Worm (Caenorhabditis elegans) whole organism, early embryonic: ENCODE data around the gene C18F10.7.

ENCODE experiments used
- B0310.2 ChIP-seq: sonication (generic microtip); optimal IDR thresholded peaks from 2 replicates; lab custom pipeline; 2016; ENCODE audit warnings: mild to moderate bottlenecking, missing genetic modification characterization, missing compliant biosample characterization
- F13C5.2 ChIP-seq: sonication (generic microtip); optimal IDR thresholded peaks from 2 replicates; lab custom pipeline; 2017; ENCODE audit warnings: mild to moderate bottlenecking, missing genetic modification characterization, inconsistent platforms, missing compliant biosample characterization
- aly-1 ChIP-seq: sonication (generic microtip); optimal IDR thresholded peaks from 2 replicates; lab custom pipeline; 2016; ENCODE audit warnings: missing genetic modification characterization, missing compliant biosample characterization
- ama-1 ChIP-seq: fragments of 150-350 bp; optimal IDR thresholded peaks from 2 replicates; lab custom pipeline; 2014
- ceh-13 ChIP-seq: fragments of 200-800 bp; sonication (Bioruptor generic); optimal IDR thresholded peaks from 2 replicates; lab custom pipeline; 2018; ENCODE audit warnings: mild to moderate bottlenecking, missing genetic modification characterization, missing compliant biosample characterization
- ceh-36 ChIP-seq: sonication (generic microtip); optimal IDR thresholded peaks from 2 replicates; lab custom pipeline; 2016; ENCODE audit warnings: missing genetic modification characterization, inconsistent platforms, missing compliant biosample characterization
- ets-7 ChIP-seq: sonication (generic microtip); optimal IDR thresholded peaks from 2 replicates; lab custom pipeline; 2016; ENCODE audit warnings: missing genotype, missing genetic modification characterization, missing compliant biosample characterization
- flt-1 ChIP-seq: fragments of 200-800 bp; sonication (Bioruptor generic); IDR thresholded peaks from 2 replicates; pipeline ENCODE4 v1.3.6; 2022; ENCODE audit warnings: missing genetic modification characterization, missing compliant biosample characterization
- hmbx-1 ChIP-seq: sonication (generic microtip); optimal IDR thresholded peaks from 2 replicates; lab custom pipeline; 2016; ENCODE audit warnings: mild to moderate bottlenecking, missing genetic modification characterization, missing compliant biosample characterization
- hmg-4 ChIP-seq: fragments of 200-800 bp; sonication (Bioruptor generic); optimal IDR thresholded peaks from 2 replicates; lab custom pipeline; 2018; ENCODE audit warnings: mild to moderate bottlenecking, missing genetic modification characterization, missing compliant biosample characterization
- hnd-1 ChIP-seq: sonication (generic microtip); optimal IDR thresholded peaks from 2 replicates; lab custom pipeline; 2016; ENCODE audit warnings: missing genetic modification characterization, missing compliant biosample characterization
- pes-1 ChIP-seq: fragments of 200-800 bp; sonication (Bioruptor generic); IDR thresholded peaks from 2 replicates; pipeline ENCODE4 v1.3.6; 2022; ENCODE audit warnings: missing genetic modification reagents, missing genetic modification characterization, missing compliant biosample characterization
- scrt-1 ChIP-seq: fragments of 200-800 bp; sonication (Bioruptor generic); IDR thresholded peaks from 2 replicates; pipeline ENCODE4 v1.3.6; 2022; ENCODE audit warnings: missing genetic modification characterization, missing compliant biosample characterization
- sea-1 ChIP-seq: fragments of 200-800 bp; sonication (Bioruptor generic); conservative IDR thresholded peaks from 2 replicates; pipeline ENCODE4 v1.3.6; 2022; ENCODE audit warnings: missing genetic modification characterization, missing compliant biosample characterization
- tbx-11 ChIP-seq: fragments of 200-800 bp; sonication (Bioruptor generic); IDR thresholded peaks from 2 replicates; pipeline ENCODE4 v1.3.6; 2022; ENCODE audit warnings: missing genetic modification characterization, missing compliant biosample characterization
- tbx-37 ChIP-seq: fragments of 200-800 bp; sonication (Bioruptor generic); conservative IDR thresholded peaks from 2 replicates; pipeline ENCODE4 v1.3.6; 2022; ENCODE audit warnings: missing genetic modification reagents, missing genetic modification characterization, missing compliant biosample characterization
- tra-4 ChIP-seq: sonication (generic microtip); optimal IDR thresholded peaks from 2 replicates; lab custom pipeline; 2017; ENCODE audit warnings: missing genetic modification characterization, missing compliant biosample characterization

The C18F10.7 gene

DNA sequence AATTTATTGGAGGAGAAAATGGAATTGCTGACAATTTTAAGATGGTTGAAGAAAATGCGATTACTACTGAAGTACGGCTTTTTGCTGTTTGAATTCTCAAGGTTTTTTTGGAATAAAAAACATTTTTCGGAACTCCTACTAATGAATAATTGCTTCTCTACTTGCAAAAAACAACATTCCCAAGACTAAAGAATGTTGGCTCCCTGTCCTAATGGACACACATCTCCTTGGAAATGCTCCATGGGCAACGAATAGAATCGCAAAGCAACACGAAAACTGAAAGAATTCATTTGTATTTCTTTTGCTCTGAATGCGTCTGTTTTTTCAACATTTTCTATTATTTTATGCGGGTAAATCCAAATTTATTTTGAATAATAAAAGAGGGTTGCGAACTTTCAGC, 5.3 kb downstream of the C18F10.7 start, which contains the start of gene C18F10.2:
TSS of gene C18F10.2 (plus strand) at position 301 of the 400 bp plus-strand sequence.
- TF ChIP-seq F13C5.2 (tag; lab: Kevin White, UChicago) = no peak
- no peak for TF ChIP-seq sea-1 (GFP tag; lab: Robert Waterston, UW)
- TF ChIP-seq hmg-4 (GFP tag; lab: Kevin White, UChicago) = no peak
- no peak for TF ChIP-seq ama-1 (lab: Kevin White, UChicago)
- TF ChIP-seq ceh-36 = no peak
- TF ChIP-seq tbx-11 (GFP tag; lab: Robert Waterston, UW) = no peak
- no peak for TF ChIP-seq tra-4 (tag; lab: Kevin White, UChicago)
- TF ChIP-seq ets-7 = no peak
- no peak for TF ChIP-seq hnd-1
- TF ChIP-seq aly-1 (tag; lab: Kevin White, UChicago) = no peak
- no peak for TF ChIP-seq flt-1 (GFP tag; lab: Robert Waterston, UW)
- TF ChIP-seq tbx-37 (GFP tag; lab: Robert Waterston, UW) = no peak
- TF ChIP-seq ceh-13 = no peak
- no peak for TF ChIP-seq hmbx-1 (tag; lab: Kevin White, UChicago)
- TF ChIP-seq B0310.2 (tag; lab: Kevin White, UChicago) = no peak
- no peak for TF ChIP-seq scrt-1 (GFP tag; lab: Robert Waterston, UW)
- TF ChIP-seq pes-1 (GFP tag; lab: Robert Waterston, UW) = no peak

DNA sequence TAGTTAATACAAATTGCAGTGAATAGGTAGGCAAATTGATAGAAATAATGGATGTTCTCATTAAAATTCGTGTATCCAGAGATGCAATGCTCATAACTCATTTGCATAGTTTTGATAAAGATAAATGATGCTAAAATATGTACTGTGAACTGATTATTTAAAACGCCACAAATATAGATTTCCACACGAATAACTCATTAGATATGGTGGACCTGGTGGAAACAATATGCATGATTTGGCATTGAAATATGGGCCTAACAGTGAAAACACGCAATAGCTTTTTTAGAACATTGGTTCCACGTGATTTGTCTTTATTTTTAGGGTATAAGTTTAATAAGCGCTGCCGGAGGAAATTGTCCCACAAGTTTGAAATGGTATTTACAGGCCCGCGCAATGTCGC, 7.9 kb downstream of the C18F10.7 start, which contains the start of gene srg-3:
TSS of gene srg-3 (minus strand) at position 101 of the 400 bp plus-strand sequence.
- no peak for TF ChIP-seq ceh-13

ce11 chrIII:6268061-6268460, 10.1 kb downstream of the C18F10.7 start, which contains the start of gene srg-7:
Gene srg-7 (minus strand): TSS chrIII:6268161.
- TF ChIP-seq pes-1 (GFP tag; lab: Robert Waterston, UW) (no peak), scrt-1 (GFP tag; lab: Robert Waterston, UW) (no peak), aly-1 (tag; lab: Kevin White, UChicago) (no peak), sea-1 (GFP tag; lab: Robert Waterston, UW) (no peak), ets-7 (no peak), tbx-11 (GFP tag; lab: Robert Waterston, UW) (no peak)

DNA sequence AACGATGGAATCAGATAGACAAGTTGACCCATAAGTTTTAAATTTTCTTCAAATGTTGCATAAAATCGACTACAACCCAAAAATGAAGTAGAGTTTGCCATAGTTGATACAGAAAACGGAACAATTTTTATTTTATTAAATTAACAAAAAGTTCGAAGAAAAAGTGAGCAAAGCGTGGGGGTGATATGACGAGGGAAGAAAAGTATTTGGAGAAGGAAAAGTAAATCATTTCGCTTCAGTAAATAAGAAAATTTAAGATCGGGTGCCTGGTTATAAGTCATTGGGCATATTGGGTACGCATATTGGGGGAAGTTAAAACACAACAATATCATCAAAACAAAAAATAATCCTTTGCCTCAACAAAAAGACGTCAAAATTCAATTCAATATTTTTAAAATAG, 12.2 kb downstream of the C18F10.7 start, which contains the start of gene srg-6:
TSS of gene srg-6 (minus strand) at position 101 of the 400 bp plus-strand sequence.
- TF ChIP-seq hmg-4 (GFP tag; lab: Kevin White, UChicago) (no peak), scrt-1 (GFP tag; lab: Robert Waterston, UW) (no peak), tra-4 (tag; lab: Kevin White, UChicago) (no peak), hnd-1 (no peak), pes-1 (GFP tag; lab: Robert Waterston, UW) (no peak), ceh-36 (no peak), ceh-13 (no peak), sea-1 (GFP tag; lab: Robert Waterston, UW) (no peak), ets-7 (no peak), B0310.2 (tag; lab: Kevin White, UChicago) (no peak), tbx-11 (GFP tag; lab: Robert Waterston, UW) (no peak), ama-1 (lab: Kevin White, UChicago) (no peak)

- TF ChIP-seq ama-1 (lab: Kevin White, UChicago) (no peak), hmg-4 (GFP tag; lab: Kevin White, UChicago) (no peak), aly-1 (tag; lab: Kevin White, UChicago) (no peak), hnd-1 (no peak), scrt-1 (GFP tag; lab: Robert Waterston, UW) (no peak), tbx-37 (GFP tag; lab: Robert Waterston, UW) (no peak), ets-7 (no peak), pes-1 (GFP tag; lab: Robert Waterston, UW) (no peak), ceh-36 (no peak), hmbx-1 (tag; lab: Kevin White, UChicago) (no peak), tbx-11 (GFP tag; lab: Robert Waterston, UW) (no peak)
Observed at ce11 chrIII:6264447-6264846, 13.7 kb downstream of the C18F10.7 start, which contains the start of gene srg-5. Gene srg-5 (minus strand): TSS chrIII:6264547.

DNA sequence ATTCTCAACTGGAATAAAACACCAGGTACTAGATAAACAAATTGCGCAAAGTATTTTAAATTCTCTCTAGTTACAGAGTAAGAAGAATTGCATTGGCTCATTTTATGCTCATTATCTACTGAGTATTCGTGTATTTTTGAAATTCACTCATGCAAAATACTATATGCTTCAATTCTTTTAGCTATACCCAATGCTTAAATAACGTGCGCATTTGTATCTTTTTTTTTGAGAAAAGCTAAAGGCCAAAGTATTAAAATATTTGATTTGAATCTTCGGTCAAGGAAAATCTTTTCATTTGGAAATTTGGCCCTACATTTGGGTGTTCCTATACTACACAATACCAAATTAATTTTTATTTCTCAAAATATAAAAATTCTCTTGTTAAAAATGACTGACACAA, 16.2 kb downstream of the C18F10.7 start, which contains the start of gene srg-4:
TSS of gene srg-4 (minus strand) at position 101 of the 400 bp plus-strand sequence.
- TF ChIP-seq tra-4 (tag; lab: Kevin White, UChicago) (no peak), sea-1 (GFP tag; lab: Robert Waterston, UW) (no peak), ceh-13 (no peak), aly-1 (tag; lab: Kevin White, UChicago) (no peak), B0310.2 (tag; lab: Kevin White, UChicago) (no peak)

DNA sequence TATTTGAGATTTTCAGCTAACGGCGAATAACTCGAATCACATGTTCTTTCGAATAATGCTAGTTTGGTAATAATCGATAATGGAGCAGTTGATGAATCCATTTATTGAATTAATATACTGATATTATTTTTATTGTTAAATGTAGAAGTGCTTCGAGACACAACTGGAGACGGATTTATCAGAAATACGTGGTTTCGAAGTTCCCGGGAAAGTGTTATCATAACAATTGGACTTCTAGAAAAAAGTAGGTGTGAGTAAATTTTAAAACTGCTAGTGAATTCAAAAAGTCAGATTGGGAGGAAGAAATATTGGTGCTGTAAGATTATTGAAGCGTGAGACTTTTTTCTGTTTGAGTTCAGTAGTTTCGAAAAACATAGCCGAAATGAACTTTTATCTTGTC, 18.0 kb downstream of the C18F10.7 start, which contains the start of gene srg-2:
TSS of gene srg-2 (minus strand) at position 101 of the 400 bp plus-strand sequence.
- no peak for TF ChIP-seq pes-1 (GFP tag; lab: Robert Waterston, UW)
- TF ChIP-seq tra-4 (tag; lab: Kevin White, UChicago) = no peak
- no peak for TF ChIP-seq B0310.2 (tag; lab: Kevin White, UChicago)
- TF ChIP-seq hnd-1 = no peak
- TF ChIP-seq ets-7 = no peak
- no peak for TF ChIP-seq F13C5.2 (tag; lab: Kevin White, UChicago)
- TF ChIP-seq ceh-13 = no peak
- TF ChIP-seq scrt-1 (GFP tag; lab: Robert Waterston, UW) = no peak
- no peak for TF ChIP-seq ceh-36
- TF ChIP-seq sea-1 (GFP tag; lab: Robert Waterston, UW) = no peak
- no peak for TF ChIP-seq hmg-4 (GFP tag; lab: Kevin White, UChicago)
- no peak for TF ChIP-seq ama-1 (lab: Kevin White, UChicago)
- TF ChIP-seq hmbx-1 (tag; lab: Kevin White, UChicago) = no peak
- TF ChIP-seq aly-1 (tag; lab: Kevin White, UChicago) = no peak
- no peak for TF ChIP-seq flt-1 (GFP tag; lab: Robert Waterston, UW)
- no peak for TF ChIP-seq tbx-11 (GFP tag; lab: Robert Waterston, UW)
- no peak for TF ChIP-seq tbx-37 (GFP tag; lab: Robert Waterston, UW)
